Worm (Caenorhabditis elegans) whole organism, L4/young adult: ENCODE results near the gene T28A8.3.

ENCODE experiments used
- W03F9.2 ChIP-seq: fragments of 150-350 bp; optimal IDR thresholded peaks from 2 replicates; lab custom pipeline; 2014; ENCODE audit warnings: missing biosample characterization, missing genetic modification characterization
- dao-5 ChIP-seq: sonication (generic microtip); optimal IDR thresholded peaks from 2 replicates; lab custom pipeline; 2016; ENCODE audit warnings: missing genotype, missing genetic modification characterization, moderate library complexity, missing compliant biosample characterization
- him-1 ChIP-seq: sonication (generic microtip); optimal IDR thresholded peaks from 2 replicates; lab custom pipeline; 2016; ENCODE audit warnings: missing genotype, missing genetic modification reagents, missing genetic modification characterization, missing compliant biosample characterization

ce11 chrIII:13502513-13502912 lies 3.3 kb upstream of the T28A8.3 start, which contains the start of gene T28A8.8:
- TF ChIP-seq him-1 (no peak), dao-5 (no peak), W03F9.2 (no peak)
